Fruit fly (Drosophila melanogaster): ENCODE results near the gene Rilpl.

dm6 chrX:1353322-1354212 is 39.3 kb upstream of the Rilpl start, which contains the start of the genes CG12773 and CG11417:
- TF ChIP-seq h (optimal IDR thresholded peaks at IDR 0.05) (no peak), insv (optimal IDR thresholded peaks at IDR 0.05) (no peak), Myc (optimal IDR thresholded peaks at IDR 0.05) (no peak), psq (optimal IDR thresholded peaks at IDR 0.05) (no peak), ttk (optimal IDR thresholded peaks at IDR 0.05) (no peak)

Measured in Kc167 (cell line).